Worm (Caenorhabditis elegans): Measurements from ENCODE around the gene srbc-17.

ce11 chrV:2185486-2185885 is 8.0 kb downstream of the srbc-17 start:
- TF ChIP-seq ama-1 (optimal IDR thresholded peaks at IDR 0.05): no peak
- no peak for TF ChIP-seq C34F6.9 (tag; optimal IDR thresholded peaks at IDR 0.05)
- TF ChIP-seq ceh-16 (tag; optimal IDR thresholded peaks at IDR 0.05): no peak
- TF ChIP-seq nhr-25 (tag; optimal IDR thresholded peaks at IDR 0.05): no peak
- TF ChIP-seq ceh-82 (tag; optimal IDR thresholded peaks at IDR 0.05): no peak
- no peak for TF ChIP-seq nhr-6 (tag; optimal IDR thresholded peaks at IDR 0.05)
- no peak for TF ChIP-seq blmp-1 (tag; optimal IDR thresholded peaks at IDR 0.05; ENCODE audit: insufficient read depth)

Data from whole organism, L2 larva.